Fruit fly (Drosophila melanogaster): ENCODE results near the gene CG10147.

Gene CG10147

DNA sequence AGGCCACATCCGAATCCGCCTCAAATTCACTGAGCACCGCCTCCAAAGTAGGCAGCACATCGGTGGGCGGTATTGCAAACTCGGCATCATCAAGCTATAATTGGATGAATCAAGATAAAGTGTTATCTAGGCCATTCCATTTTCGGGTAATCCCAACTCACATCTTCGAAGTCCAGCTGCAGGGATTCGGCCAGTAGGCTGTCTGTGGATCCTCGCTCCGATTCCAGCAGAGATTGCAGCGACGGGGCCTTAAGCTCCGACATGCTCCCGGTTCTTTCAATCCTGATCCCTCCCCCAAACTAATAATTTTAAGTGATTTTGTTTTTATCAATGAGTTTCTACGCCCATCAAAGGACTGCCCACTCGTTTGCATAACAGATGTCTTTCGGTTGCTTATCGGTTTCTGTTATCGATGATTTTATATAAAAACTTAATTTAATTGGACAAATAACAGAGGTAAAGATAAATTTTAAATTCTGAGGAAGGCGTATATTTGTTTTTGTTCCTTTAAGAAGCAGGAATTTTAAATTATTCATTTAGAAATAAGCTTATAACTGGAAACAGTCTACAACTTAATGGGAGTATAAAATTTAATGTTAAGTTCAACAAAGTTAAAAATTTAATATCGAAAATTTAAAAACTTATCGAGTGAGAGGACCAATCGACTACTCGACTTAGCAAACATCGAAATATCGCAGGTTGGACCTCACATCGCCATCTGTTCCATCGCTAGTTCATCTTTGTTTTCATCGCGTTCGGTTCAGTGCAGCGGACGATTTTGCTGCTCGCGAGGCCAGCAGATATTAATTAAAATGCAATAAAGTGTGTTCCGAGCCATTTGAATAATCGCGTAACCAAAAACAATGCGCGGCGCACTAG, 6.9 kb upstream of the CG10147 start, which contains the start of the genes Vps8 and sfl:
Gene Vps8 (minus strand): TSS at position 370 of the 879 bp plus-strand sequence.
Gene sfl (plus strand): TSS at position 753 of the 879 bp plus-strand sequence.
- no peak for TF ChIP-seq EcR (GFP tag; optimal IDR thresholded peaks at IDR 0.05)
- no peak for TF ChIP-seq pan (optimal IDR thresholded peaks at IDR 0.05)
- TF ChIP-seq usp (GFP tag; optimal IDR thresholded peaks at IDR 0.05), result no peak
- no peak for TF ChIP-seq psq (optimal IDR thresholded peaks at IDR 0.05)
- TF ChIP-seq Dll (optimal IDR thresholded peaks at IDR 0.05), result no peak
- TF ChIP-seq CG8478 (optimal IDR thresholded peaks at IDR 0.05), result no peak

DNA sequence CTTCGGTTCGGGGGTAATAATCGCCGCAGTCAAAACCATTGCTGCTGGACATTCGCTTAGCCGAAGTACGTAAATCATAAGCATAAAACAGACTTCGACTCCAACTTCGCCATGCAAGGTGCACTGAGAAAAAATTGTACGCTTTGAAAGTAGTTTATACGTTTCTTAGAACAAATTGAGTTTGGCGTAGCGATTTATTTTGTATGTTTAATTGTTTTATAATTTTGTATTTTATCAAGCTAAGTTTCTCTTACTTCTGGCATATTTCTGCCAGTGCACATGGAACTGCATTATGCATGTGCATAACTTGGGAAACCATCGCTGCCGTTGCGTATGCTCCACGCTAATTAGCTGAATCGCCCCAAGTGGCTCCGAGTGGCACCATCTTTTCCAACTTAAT, 5.4 kb downstream of the CG10147 start:
- no peak for TF ChIP-seq EcR (GFP tag; optimal IDR thresholded peaks at IDR 0.05)
- no peak for TF ChIP-seq usp (GFP tag; optimal IDR thresholded peaks at IDR 0.05)
- TF ChIP-seq pan (optimal IDR thresholded peaks at IDR 0.05), result no peak
- TF ChIP-seq CG8478 (optimal IDR thresholded peaks at IDR 0.05), result no peak
- no peak for TF ChIP-seq Dll (optimal IDR thresholded peaks at IDR 0.05)
- TF ChIP-seq psq (optimal IDR thresholded peaks at IDR 0.05), result no peak

DNA sequence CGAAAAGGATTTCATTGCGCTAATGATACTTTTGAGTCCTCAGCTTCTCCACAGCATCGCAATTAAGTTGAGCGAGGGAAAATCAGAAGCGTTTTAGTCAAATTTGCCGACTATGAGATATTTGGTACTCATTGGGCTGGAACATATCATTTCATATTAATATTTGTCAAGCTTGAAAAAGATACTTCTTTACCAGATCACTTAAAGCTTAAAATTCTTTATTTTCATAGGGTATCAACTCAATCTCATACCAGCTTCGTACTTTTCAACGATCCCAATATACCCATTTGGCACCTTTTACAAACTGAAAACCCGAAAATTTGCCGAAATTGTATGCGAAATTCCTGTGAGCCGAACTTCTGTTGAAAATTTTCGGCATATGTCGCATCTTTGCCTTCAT, 16.4 kb downstream of the CG10147 start:
- TF ChIP-seq psq (optimal IDR thresholded peaks at IDR 0.05) (no peak), pan (optimal IDR thresholded peaks at IDR 0.05) (peak; percentile 50)

DNA sequence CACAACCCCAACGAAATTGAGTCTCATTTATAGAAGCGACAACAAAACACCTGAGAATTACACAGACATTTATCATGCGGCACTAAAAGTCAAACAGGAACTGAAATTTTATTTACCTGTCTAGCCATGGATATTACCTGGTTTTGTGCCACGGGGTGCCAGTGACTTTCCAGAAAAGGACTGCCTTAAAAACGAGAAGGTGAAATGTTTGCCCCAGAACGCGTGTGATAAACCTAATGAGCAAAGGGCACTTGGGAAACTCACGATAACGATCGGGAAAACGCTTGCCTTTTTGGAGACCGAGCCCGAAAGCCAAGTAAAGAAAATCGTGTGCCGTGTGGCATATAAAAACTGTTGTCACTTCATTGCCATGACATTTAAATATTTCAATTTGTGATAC, 18.7 kb downstream of the CG10147 start:
- TF ChIP-seq EcR (GFP tag; optimal IDR thresholded peaks at IDR 0.05) (no peak), Dll (optimal IDR thresholded peaks at IDR 0.05) (no peak), CG8478 (optimal IDR thresholded peaks at IDR 0.05) (no peak)

DNA sequence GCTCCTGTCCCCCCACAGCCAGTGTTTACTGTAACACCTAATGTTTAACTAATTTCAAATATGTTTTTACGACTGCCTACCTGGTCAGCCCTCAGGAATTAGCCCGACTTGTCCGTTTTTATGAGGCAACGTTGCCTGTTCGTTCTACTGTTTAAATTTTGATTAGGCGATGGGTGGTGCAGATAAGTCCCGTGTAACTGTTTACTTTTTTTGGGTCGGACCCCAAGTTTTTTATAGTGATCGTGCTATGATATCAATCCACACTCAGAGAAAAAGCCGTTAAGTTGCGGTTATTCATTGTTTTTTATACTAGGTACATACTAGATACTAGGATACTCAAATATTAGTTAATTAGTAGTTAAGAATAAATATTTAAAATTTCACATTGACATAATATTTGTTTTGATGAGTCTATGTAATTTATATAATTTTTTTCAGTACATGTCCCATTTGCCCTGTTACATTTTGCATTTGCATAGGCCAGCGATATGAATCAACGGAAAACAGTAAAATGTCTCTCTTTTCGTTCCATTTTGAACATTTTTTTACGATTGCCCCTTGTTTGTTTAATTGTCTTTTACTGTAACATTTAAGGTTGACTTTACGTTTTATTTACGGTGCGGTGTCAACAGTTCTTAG, 20.4 kb downstream of the CG10147 start:
- TF ChIP-seq EcR (GFP tag; optimal IDR thresholded peaks at IDR 0.05) (no peak), Dll (optimal IDR thresholded peaks at IDR 0.05) (no peak), pan (optimal IDR thresholded peaks at IDR 0.05) (no peak), psq (optimal IDR thresholded peaks at IDR 0.05) (no peak), CG8478 (optimal IDR thresholded peaks at IDR 0.05) (no peak)

DNA sequence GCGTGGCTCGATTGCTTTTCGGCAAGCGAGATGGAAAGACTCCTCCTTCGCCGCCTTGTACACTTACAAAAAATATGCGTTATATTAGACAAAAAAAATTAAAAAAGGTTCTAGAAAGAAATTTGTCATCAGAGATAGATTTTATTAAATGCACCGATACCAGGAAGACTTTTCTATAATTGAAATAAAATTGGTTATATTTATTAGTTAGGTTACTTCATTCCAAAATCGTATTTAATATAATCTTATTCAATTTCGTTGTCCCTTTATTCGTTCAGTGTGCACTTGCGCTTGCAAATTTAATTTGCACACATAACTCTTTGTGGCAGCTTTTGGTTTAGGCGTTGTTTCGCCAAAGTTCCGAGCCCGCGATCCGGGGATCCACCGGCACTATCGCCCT, 26.0 kb downstream of the CG10147 start:
- TF ChIP-seq Dll (optimal IDR thresholded peaks at IDR 0.05), result no peak
- no peak for TF ChIP-seq usp (GFP tag; optimal IDR thresholded peaks at IDR 0.05)
- no peak for TF ChIP-seq CG8478 (optimal IDR thresholded peaks at IDR 0.05)
- no peak for TF ChIP-seq EcR (GFP tag; optimal IDR thresholded peaks at IDR 0.05)
- no peak for TF ChIP-seq pan (optimal IDR thresholded peaks at IDR 0.05)
- TF ChIP-seq psq (optimal IDR thresholded peaks at IDR 0.05), result no peak

DNA sequence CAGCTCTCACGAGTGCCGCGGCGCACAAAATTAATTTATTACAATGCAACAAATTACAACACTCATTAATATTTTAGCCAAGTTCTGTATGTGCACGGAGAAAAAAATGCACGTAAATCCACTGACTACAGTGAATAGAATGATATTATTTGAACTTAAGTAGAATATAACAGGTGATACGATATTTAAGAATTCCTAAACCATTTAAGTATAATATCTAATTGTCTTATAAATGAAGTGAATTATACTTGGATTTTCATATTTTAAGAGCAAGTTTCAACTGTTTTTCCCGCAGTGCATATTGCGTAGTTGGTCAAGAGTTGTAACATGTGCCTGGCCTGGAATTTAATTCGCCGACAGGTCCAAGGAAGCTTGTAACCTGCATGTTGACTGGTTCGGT, 29.5 kb downstream of the CG10147 start:
- TF ChIP-seq EcR (GFP tag; optimal IDR thresholded peaks at IDR 0.05) (no peak), usp (GFP tag; optimal IDR thresholded peaks at IDR 0.05) (no peak), pan (optimal IDR thresholded peaks at IDR 0.05) (no peak), CG8478 (optimal IDR thresholded peaks at IDR 0.05) (no peak), Dll (optimal IDR thresholded peaks at IDR 0.05) (no peak), psq (optimal IDR thresholded peaks at IDR 0.05) (no peak)

DNA sequence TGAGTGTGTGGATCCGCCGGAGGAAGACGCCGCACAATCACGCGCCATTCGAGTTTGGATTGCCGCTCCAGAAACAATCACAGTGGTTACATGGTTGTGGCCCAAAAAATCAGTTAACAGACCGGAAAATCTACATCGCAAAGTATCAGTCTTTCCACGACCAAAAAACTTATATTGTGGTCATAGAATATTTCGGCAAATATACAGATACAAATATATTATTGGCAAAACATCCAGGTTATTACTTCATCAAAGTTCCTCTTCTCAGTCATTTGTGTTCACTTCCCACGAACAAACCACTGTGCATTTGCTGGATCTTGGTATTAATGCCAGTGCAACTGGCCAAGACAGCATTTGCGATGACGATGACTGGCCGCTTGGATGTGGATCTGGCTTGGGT, 30.3 kb downstream of the CG10147 start:
- TF ChIP-seq psq (optimal IDR thresholded peaks at IDR 0.05) (no peak), pan (optimal IDR thresholded peaks at IDR 0.05) (no peak), EcR (GFP tag; optimal IDR thresholded peaks at IDR 0.05) (no peak), usp (GFP tag; optimal IDR thresholded peaks at IDR 0.05) (no peak), CG8478 (optimal IDR thresholded peaks at IDR 0.05) (no peak), Dll (optimal IDR thresholded peaks at IDR 0.05) (no peak)

DNA sequence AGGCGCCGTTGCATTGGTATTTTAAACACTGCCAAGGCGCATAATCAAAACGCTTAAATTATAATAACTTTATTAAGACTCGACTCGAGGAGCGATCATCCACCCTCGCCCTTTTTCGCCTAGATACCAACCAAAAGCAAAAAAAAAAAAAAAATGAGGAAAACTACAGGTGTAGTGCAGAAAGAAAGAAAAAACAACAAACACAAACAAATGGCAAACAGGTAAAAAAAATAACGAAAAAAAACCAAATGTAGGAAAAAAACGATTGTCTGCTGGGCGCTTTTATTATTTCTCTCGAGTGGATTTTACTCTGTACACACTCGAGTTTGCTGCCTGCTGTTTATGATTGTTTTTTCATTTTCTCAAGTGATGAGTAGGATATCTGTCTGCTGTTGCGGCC, 31.0 kb downstream of the CG10147 start:
- TF ChIP-seq psq (optimal IDR thresholded peaks at IDR 0.05) (no peak), Dll (optimal IDR thresholded peaks at IDR 0.05) (no peak)

DNA sequence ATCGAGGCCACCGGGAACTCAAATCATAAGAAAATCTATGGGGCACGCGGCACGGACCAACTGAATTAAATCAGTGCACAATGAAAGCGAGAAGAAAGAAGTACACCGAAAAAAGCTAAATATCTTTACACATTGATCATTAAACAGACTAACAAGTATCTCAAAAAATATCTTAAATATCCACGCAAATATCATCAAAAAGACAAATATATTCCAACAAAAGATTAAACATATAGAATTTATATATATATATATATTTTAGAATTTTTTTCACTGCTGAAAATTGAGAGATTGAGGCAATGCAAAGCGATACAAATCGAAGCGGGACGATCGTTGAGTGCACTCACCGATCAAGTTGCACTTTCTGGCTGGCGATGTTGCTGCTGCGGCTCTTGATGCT, 32.8 kb downstream of the CG10147 start:
- TF ChIP-seq usp (GFP tag; optimal IDR thresholded peaks at IDR 0.05), result no peak
- no peak for TF ChIP-seq CG8478 (optimal IDR thresholded peaks at IDR 0.05)
- TF ChIP-seq pan (optimal IDR thresholded peaks at IDR 0.05), result no peak
- TF ChIP-seq psq (optimal IDR thresholded peaks at IDR 0.05), result no peak
- no peak for TF ChIP-seq EcR (GFP tag; optimal IDR thresholded peaks at IDR 0.05)
- TF ChIP-seq Dll (optimal IDR thresholded peaks at IDR 0.05), result no peak

DNA sequence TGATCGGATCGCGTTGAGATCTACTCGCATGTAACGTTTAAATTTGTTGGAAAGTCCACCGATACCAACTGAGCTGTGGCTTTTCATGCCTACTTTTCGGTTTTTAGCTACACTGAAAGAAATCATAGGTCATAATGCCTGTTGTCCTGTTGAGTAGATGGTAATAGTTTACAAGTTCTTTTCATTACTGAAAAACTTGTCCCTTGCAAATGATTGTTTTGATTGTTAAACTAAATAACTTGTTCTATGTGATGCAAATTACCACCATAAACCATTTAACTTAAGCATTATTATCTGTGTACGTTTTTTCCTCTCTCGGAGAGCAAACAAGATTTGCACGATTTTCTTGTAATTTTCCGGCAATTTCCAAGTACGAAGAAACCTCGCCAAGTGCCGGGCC, 34.7 kb downstream of the CG10147 start:
- no peak for TF ChIP-seq CG8478 (optimal IDR thresholded peaks at IDR 0.05)
- TF ChIP-seq Dll (optimal IDR thresholded peaks at IDR 0.05), result no peak
- TF ChIP-seq pan (optimal IDR thresholded peaks at IDR 0.05), result no peak

DNA sequence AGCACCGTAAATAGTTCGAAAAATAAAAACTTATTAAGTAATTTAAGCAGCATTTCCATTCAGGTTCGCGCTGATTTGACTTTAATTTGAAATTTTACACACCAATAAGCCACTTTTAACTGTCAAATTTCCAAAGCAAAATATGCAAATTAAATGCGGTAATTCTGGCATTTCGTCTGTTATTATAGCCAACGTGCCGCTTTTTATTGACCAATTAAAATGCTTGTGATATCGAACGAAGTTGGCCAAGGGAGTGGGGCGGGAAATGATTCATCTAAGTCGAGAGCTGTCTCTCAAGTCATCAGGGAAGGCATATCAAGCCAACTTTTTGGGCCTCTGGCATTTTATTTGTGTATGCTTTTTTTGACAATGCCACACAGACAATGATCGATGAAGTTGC, 35.9 kb downstream of the CG10147 start:
- TF ChIP-seq usp (GFP tag; optimal IDR thresholded peaks at IDR 0.05) (no peak), CG8478 (optimal IDR thresholded peaks at IDR 0.05) (no peak)

DNA sequence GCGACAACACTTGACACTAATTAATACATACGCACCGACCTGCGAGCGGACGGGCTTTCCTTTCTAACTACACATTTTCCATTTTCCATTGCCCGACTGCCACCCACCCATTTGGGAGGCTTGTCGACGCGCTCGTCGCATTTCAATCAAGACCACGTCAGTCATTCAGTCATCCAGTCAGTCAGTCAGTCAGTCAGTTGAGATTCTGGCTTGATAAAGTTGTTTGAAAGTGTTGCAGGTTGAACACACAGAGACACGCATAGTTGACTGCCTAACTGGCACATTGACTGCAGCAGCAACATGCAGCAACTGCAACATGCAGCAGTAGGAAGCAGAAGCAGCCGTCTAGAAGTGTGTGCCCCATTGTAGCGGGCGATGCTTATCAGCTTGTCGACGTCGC, 36.7 kb downstream of the CG10147 start:
- TF ChIP-seq pan (optimal IDR thresholded peaks at IDR 0.05) (no peak), usp (GFP tag; optimal IDR thresholded peaks at IDR 0.05) (no peak), EcR (GFP tag; optimal IDR thresholded peaks at IDR 0.05) (no peak), CG8478 (optimal IDR thresholded peaks at IDR 0.05) (no peak), psq (optimal IDR thresholded peaks at IDR 0.05) (no peak), Dll (optimal IDR thresholded peaks at IDR 0.05) (no peak)

Data from whole organism.